Fruit fly (Drosophila melanogaster) Kc167 (cell line): Measurements from ENCODE around the gene Grx5.

Source experiments
- Sin3A ChIP-seq: fragments of >200 bp; optimal IDR thresholded peaks from 2 replicates; lab custom pipeline; 2018; ENCODE audit warnings: missing external identifiers
- insv ChIP-seq: fragments of >200 bp; optimal IDR thresholded peaks from 3 replicates; lab custom pipeline; 2018; ENCODE audit warnings: missing external identifiers
- ttk ChIP-seq: sonication (Bioruptor generic); optimal IDR thresholded peaks from 2 replicates; lab custom pipeline; 2017; ENCODE audit warnings: missing external identifiers

dm6 chrX:14866911-14867310 lies 28.9 kb upstream of the Grx5 start:
- TF ChIP-seq Sin3A = no peak
- TF ChIP-seq insv (lab: Kevin White, UChicago) = no peak
- no peak for TF ChIP-seq ttk (lab: Kevin White, UChicago)
